Worm (Caenorhabditis elegans): ENCODE data around the gene ccch-5.
A peak's percentile ranks its signal among the peaks of the same experiment; 100 is the strongest.
"Not testable (repeated sequence)": the region's sequence is repeated elsewhere in the genome, so short reads cannot be mapped to it uniquely, and the experiment has no call there.

Gene ccch-5

ce11 chrIV:14937017-14937416 lies 17.6 kb downstream of the ccch-5 start, which contains the start of gene Y57G11C.1144:
Gene Y57G11C.1144 (plus strand): TSS chrIV:14937317.
- TF ChIP-seq lin-29 (GFP tag; IDR thresholded peaks at IDR 0.05), result no peak
- no peak for TF ChIP-seq dmd-9 (GFP tag; IDR thresholded peaks at IDR 0.05)
- no peak for TF ChIP-seq F26F4.8 (GFP tag; conservative IDR thresholded peaks at IDR 0.05)
- no peak for TF ChIP-seq lsy-2 (tag; optimal IDR thresholded peaks at IDR 0.05)
- TF ChIP-seq tag-97 (GFP tag; IDR thresholded peaks at IDR 0.05), result no peak
- no peak for TF ChIP-seq F37D6.2 (tag; optimal IDR thresholded peaks at IDR 0.05)
- no peak for TF ChIP-seq mdl-1 (tag; optimal IDR thresholded peaks at IDR 0.05)
- no peak for TF ChIP-seq R02D3.7 (tag; optimal IDR thresholded peaks at IDR 0.05)
- TF ChIP-seq nhr-76 (tag; optimal IDR thresholded peaks at IDR 0.05), result no peak
- TF ChIP-seq ceh-62 (tag; optimal IDR thresholded peaks at IDR 0.05), result no peak
- TF ChIP-seq nhr-25 (tag; optimal IDR thresholded peaks at IDR 0.05; ENCODE audit: borderline replicate concordance, insufficient read depth), result no peak
- TF ChIP-seq ceh-28 (tag; optimal IDR thresholded peaks at IDR 0.05), result no peak
- no peak for TF ChIP-seq ZK546.5 (tag; optimal IDR thresholded peaks at IDR 0.05)

- TF ChIP-seq dmd-6 (GFP tag; IDR thresholded peaks at IDR 0.05); ces-1 (GFP tag; optimal IDR thresholded peaks at IDR 0.05); ZK337.2 (GFP tag; IDR thresholded peaks at IDR 0.05): not testable (repeated sequence)
These were observed 19.2 kb downstream of the ccch-5 start, which contains the start of gene Y57G11C.30 for ce11 chrIV:14938596-14938995. Gene Y57G11C.30 (plus strand): TSS chrIV:14938896.

ce11 chrIV:14944234-14944633 lies 24.8 kb downstream of the ccch-5 start, which contains the start of gene Y57G11C.48:
Gene Y57G11C.48 (minus strand): TSS chrIV:14944334.
- TF ChIP-seq ztf-11 (tag; optimal IDR thresholded peaks at IDR 0.05) (no peak), nhr-111 (GFP tag; optimal IDR thresholded peaks at IDR 0.05) (no peak)

- TF ChIP-seq nhr-48 (tag; optimal IDR thresholded peaks at IDR 0.05) (no peak), set-16 (GFP tag; IDR thresholded peaks at IDR 0.05) (no peak), snpc-1.2 (GFP tag; IDR thresholded peaks at IDR 0.05) (peak; percentile 64)
These were observed 29.6 kb downstream of the ccch-5 start for ce11 chrIV:14949048-14949447.

- TF ChIP-seq aha-1 (tag) (peak; percentile 69), unc-62 (GFP tag; optimal IDR thresholded peaks at IDR 0.05 in 1 of 2) (peak in 1 of 2 experiments; percentile 90), unc-62 (tag; optimal IDR thresholded peaks at IDR 0.05) (no peak), madf-9 (GFP tag; conservative IDR thresholded peaks at IDR 0.05) (no peak)
These were observed 31.1 kb downstream of the ccch-5 start, which contains the start of gene Y41E3.22 for ce11 chrIV:14950468-14950867. Gene Y41E3.22 (plus strand): TSS chrIV:14950710.

- TF ChIP-seq F49E8.2 (tag; optimal IDR thresholded peaks at IDR 0.05; ENCODE audit: borderline replicate concordance) (peak; percentile 64), hlh-11 (tag; optimal IDR thresholded peaks at IDR 0.05) (no peak), dmd-8 (GFP tag; IDR thresholded peaks at IDR 0.05) (no peak), Y48G9A.11 (GFP tag; IDR thresholded peaks at IDR 0.05) (0 out of 2 replicates have a peak, but pooled peaks have one; percentile 17), daf-12 (tag; optimal IDR thresholded peaks at IDR 0.05) (no peak), ces-1 (GFP tag; optimal IDR thresholded peaks at IDR 0.05) (no peak), F44E2.7 (GFP tag; IDR thresholded peaks at IDR 0.05) (no peak), lin-15B (tag; optimal IDR thresholded peaks at IDR 0.05) (no peak), nhr-77 (tag; optimal IDR thresholded peaks at IDR 0.05) (no peak), snpc-1.2 (GFP tag; IDR thresholded peaks at IDR 0.05) (peak; percentile 79), unc-130 (GFP tag; optimal IDR thresholded peaks at IDR 0.05) (no peak), daf-16 (GFP tag; optimal IDR thresholded peaks at IDR 0.05) (no peak), daf-16 (tag; optimal IDR thresholded peaks at IDR 0.05) (no peak), madf-5 (GFP tag; IDR thresholded peaks at IDR 0.05) (no peak), hmg-1.1 (GFP tag; IDR thresholded peaks at IDR 0.05) (no peak), snpc-4 (tag; optimal IDR thresholded peaks at IDR 0.05) (no peak), nhr-76 (tag; optimal IDR thresholded peaks at IDR 0.05) (no peak), ZK337.2 (GFP tag; IDR thresholded peaks at IDR 0.05) (no peak), set-16 (GFP tag; IDR thresholded peaks at IDR 0.05) (no peak), ceh-44 (GFP tag; IDR thresholded peaks at IDR 0.05) (no peak), T20F7.1 (GFP tag; optimal IDR thresholded peaks at IDR 0.05) (no peak), pha-4 (GFP tag; IDR thresholded peaks at IDR 0.05) (0 out of 2 replicates have a peak, but pooled peaks have one; percentile 11), pha-4 (tag; optimal IDR thresholded peaks at IDR 0.05) (no peak)
These were observed 34.4 kb downstream of the ccch-5 start for ce11 chrIV:14953802-14954201.
